Fruit fly (Drosophila melanogaster) whole organism, prepupa: ENCODE data around the gene CG31817.

Experiments
- CG10669 ChIP-seq: fragments of 200-800 bp; sonication (Bioruptor generic); optimal IDR thresholded peaks from 3 replicates; lab custom pipeline; 2018; ENCODE audit warnings: missing biosample characterization, mild to moderate bottlenecking, missing genetic modification characterization, moderate library complexity
- CG15336 ChIP-seq: fragments of 200-800 bp; sonication (Bioruptor generic); IDR thresholded peaks from 2 replicates; pipeline ENCODE4 v1.3.6; 2022; ENCODE audit warnings: missing biosample characterization, missing genetic modification characterization
- CG1621 ChIP-seq: fragments of 200-800 bp; sonication (Bioruptor generic); optimal IDR thresholded peaks from 3 replicates; lab custom pipeline; 2018; ENCODE audit warnings: missing biosample characterization, mild to moderate bottlenecking, missing genetic modification characterization
- CG16779 ChIP-seq: fragments of 200-800 bp; sonication (Bioruptor generic); optimal IDR thresholded peaks from 3 replicates; lab custom pipeline; 2017; ENCODE audit warnings: missing biosample characterization, mild to moderate bottlenecking, missing genetic modification characterization
- CG3032 ChIP-seq: fragments of 200-800 bp; optimal IDR thresholded peaks from 2 replicates; lab custom pipeline; 2019; ENCODE audit warnings: missing biosample characterization, mild to moderate bottlenecking, missing genetic modification characterization, moderate library complexity
- CG31627 ChIP-seq: fragments of 200-800 bp; sonication (Bioruptor generic); optimal IDR thresholded peaks from 3 replicates; lab custom pipeline; 2016; ENCODE audit warnings: missing biosample characterization, missing genetic modification characterization
- CG32006 ChIP-seq: fragments of 200-800 bp; sonication (Bioruptor generic); optimal IDR thresholded peaks from 3 replicates; lab custom pipeline; 2017; ENCODE audit warnings: missing biosample characterization, mild to moderate bottlenecking, missing genetic modification characterization
- CG34406 ChIP-seq: fragments of 200-800 bp; sonication (Bioruptor generic); optimal IDR thresholded peaks from 3 replicates; lab custom pipeline; 2016; ENCODE audit warnings: missing biosample characterization, missing genetic modification characterization
- CG3919 ChIP-seq: fragments of 200-800 bp; sonication (Bioruptor generic); optimal IDR thresholded peaks from 3 replicates; lab custom pipeline; 2016; ENCODE audit warnings: missing biosample characterization, missing genetic modification characterization
- CG6163 ChIP-seq: fragments of 200-800 bp; sonication (Bioruptor generic); IDR thresholded peaks from 3 replicates; pipeline ENCODE4 v1.3.6; 2022; ENCODE audit warnings: missing biosample characterization, missing genetic modification characterization
- CG6276 ChIP-seq: fragments of 200-800 bp; sonication (Bioruptor generic); optimal IDR thresholded peaks from 2 replicates; lab custom pipeline; 2017; ENCODE audit warnings: missing biosample characterization, mild to moderate bottlenecking, missing genetic modification characterization
- CG6808 ChIP-seq: fragments of 200-800 bp; sonication (Bioruptor generic); optimal IDR thresholded peaks from 3 replicates; lab custom pipeline; 2017; ENCODE audit warnings: missing biosample characterization, missing genetic modification characterization, mild to moderate bottlenecking, moderate library complexity, missing genetic modification reagents
- CG6854 ChIP-seq: fragments of 200-800 bp; sonication (Bioruptor generic); optimal IDR thresholded peaks from 2 replicates; lab custom pipeline; 2017; ENCODE audit warnings: missing biosample characterization, mild to moderate bottlenecking, missing genetic modification characterization
- CG7368 ChIP-seq: fragments of 200-800 bp; sonication (Bioruptor generic); optimal IDR thresholded peaks from 3 replicates; lab custom pipeline; 2016; ENCODE audit warnings: missing biosample characterization, missing genetic modification characterization
- CG8119 ChIP-seq: fragments of 200-800 bp; sonication (Bioruptor generic); IDR thresholded peaks from 3 replicates; pipeline ENCODE4 v1.3.6; 2022; ENCODE audit warnings: missing biosample characterization, missing genetic modification characterization
- CG8319 ChIP-seq: fragments of 200-800 bp; sonication (Bioruptor generic); optimal IDR thresholded peaks from 3 replicates; lab custom pipeline; 2016; ENCODE audit warnings: missing biosample characterization, missing genetic modification characterization
- CG8632 ChIP-seq: fragments of 200-800 bp; sonication (Bioruptor generic); optimal IDR thresholded peaks from 3 replicates; lab custom pipeline; 2016; ENCODE audit warnings: missing biosample characterization, missing genetic modification characterization
- Ets21C ChIP-seq: fragments of 200-800 bp; sonication (Bioruptor generic); optimal IDR thresholded peaks from 3 replicates; lab custom pipeline; 2016; ENCODE audit warnings: missing biosample characterization, missing genetic modification characterization
- Gug ChIP-seq: fragments of 200-800 bp; sonication (Bioruptor generic); IDR thresholded peaks from 2 replicates; pipeline ENCODE4 v1.3.6; 2022; ENCODE audit warnings: missing biosample characterization, missing genetic modification characterization
- Hr39 ChIP-seq: fragments of 200-800 bp; sonication (Bioruptor generic); optimal IDR thresholded peaks from 2 replicates; lab custom pipeline; 2016; ENCODE audit warnings: missing biosample characterization, missing genetic modification characterization
- Hr4 ChIP-seq: fragments of 200-800 bp; sonication (Bioruptor generic); optimal IDR thresholded peaks from 3 replicates; lab custom pipeline; 2016; ENCODE audit warnings: missing biosample characterization, missing genetic modification characterization
- Lpt ChIP-seq: fragments of 200-800 bp; sonication (Bioruptor generic); optimal IDR thresholded peaks from 3 replicates; lab custom pipeline; 2016; ENCODE audit warnings: missing biosample characterization, missing genetic modification characterization
- Met ChIP-seq: fragments of 200-800 bp; sonication (Bioruptor generic); optimal IDR thresholded peaks from 3 replicates; lab custom pipeline; 2016; ENCODE audit warnings: missing biosample characterization, missing genetic modification characterization
- OdsH ChIP-seq: fragments of 200-800 bp; sonication (Bioruptor generic); optimal IDR thresholded peaks from 3 replicates; lab custom pipeline; 2016; ENCODE audit warnings: missing biosample characterization, missing genetic modification characterization
- Smox ChIP-seq: fragments of 200-800 bp; sonication (Bioruptor generic); optimal IDR thresholded peaks from 3 replicates; lab custom pipeline; 2016; ENCODE audit warnings: missing biosample characterization, missing genetic modification characterization
- Sox102F ChIP-seq: fragments of 200-800 bp; sonication (Bioruptor generic); optimal IDR thresholded peaks from 2 replicates; lab custom pipeline; 2016; ENCODE audit warnings: missing biosample characterization, mild to moderate bottlenecking, missing genetic modification characterization
- achi ChIP-seq: fragments of 200-800 bp; sonication (Bioruptor generic); optimal IDR thresholded peaks from 3 replicates; lab custom pipeline; 2016; ENCODE audit warnings: missing biosample characterization, missing genetic modification characterization
- dac ChIP-seq: fragments of 200-800 bp; sonication (Bioruptor generic); optimal IDR thresholded peaks from 2 replicates; lab custom pipeline; 2017; ENCODE audit warnings: missing biosample characterization, mild to moderate bottlenecking, missing genetic modification characterization
- esn ChIP-seq: fragments of 200-800 bp; sonication (Bioruptor generic); optimal IDR thresholded peaks from 2 replicates; lab custom pipeline; 2016; ENCODE audit warnings: missing biosample characterization, mild to moderate bottlenecking, missing genetic modification characterization, moderate library complexity
- fd59A ChIP-seq: fragments of 200-800 bp; sonication (Bioruptor generic); optimal IDR thresholded peaks from 2 replicates; lab custom pipeline; 2017; ENCODE audit warnings: missing biosample characterization, mild to moderate bottlenecking, missing genetic modification characterization, missing genetic modification reagents
- fd85E ChIP-seq: fragments of 200-800 bp; sonication (Bioruptor generic); optimal IDR thresholded peaks from 3 replicates; lab custom pipeline; 2016; ENCODE audit warnings: missing biosample characterization, missing genetic modification characterization
- fkh ChIP-seq: fragments of 200-800 bp; sonication (Bioruptor generic); optimal IDR thresholded peaks from 3 replicates; lab custom pipeline; 2017; ENCODE audit warnings: missing biosample characterization, mild to moderate bottlenecking, missing genetic modification characterization, moderate library complexity
- lz ChIP-seq: fragments of 200-800 bp; sonication (Bioruptor generic); optimal IDR thresholded peaks from 3 replicates; lab custom pipeline; 2016; ENCODE audit warnings: missing biosample characterization, missing genetic modification characterization
- net ChIP-seq: fragments of 200-800 bp; sonication (Bioruptor generic); optimal IDR thresholded peaks from 3 replicates; lab custom pipeline; 2016; ENCODE audit warnings: missing biosample characterization, missing genetic modification characterization
- pdm3 ChIP-seq: fragments of 200-800 bp; sonication (Bioruptor generic); optimal IDR thresholded peaks from 3 replicates; lab custom pipeline; 2016; ENCODE audit warnings: missing biosample characterization, missing genetic modification characterization
- salr ChIP-seq, 2 experiments: fragments of 200-800 bp; sonication (Bioruptor generic); optimal IDR thresholded peaks; 3 replicates each; lab custom pipeline; 2016 to 2018; ENCODE audit warnings: missing biosample characterization in 2 of 2, missing genetic modification characterization in 2 of 2, mild to moderate bottlenecking in 1 of 2
- spab ChIP-seq: fragments of 200-800 bp; sonication (Bioruptor generic); optimal IDR thresholded peaks from 2 replicates; lab custom pipeline; 2017; ENCODE audit warnings: missing biosample characterization, mild to moderate bottlenecking, missing genetic modification characterization, missing genetic modification reagents
- ss ChIP-seq, 2 experiments: fragments of 200-800 bp; sonication (Bioruptor generic); optimal IDR thresholded peaks; 2 replicates in 1 of 2; 3 replicates in 1 of 2; lab custom pipeline; 2017 to 2018; ENCODE audit warnings: mild to moderate bottlenecking in 2 of 2, missing biosample characterization in 2 of 2, missing genetic modification characterization in 2 of 2, moderate library complexity in 1 of 2
- svp ChIP-seq: fragments of 200-800 bp; sonication (Bioruptor generic); peaks from one replicate; lab custom pipeline; 2016; ENCODE audit warnings: missing biosample characterization, missing genetic modification characterization
- topi ChIP-seq: fragments of 200-800 bp; sonication (Bioruptor generic); optimal IDR thresholded peaks from 3 replicates; lab custom pipeline; 2016; ENCODE audit warnings: missing biosample characterization, missing genetic modification characterization
- vri ChIP-seq: fragments of 200-800 bp; sonication (Bioruptor generic); optimal IDR thresholded peaks from 3 replicates; lab custom pipeline; 2016; ENCODE audit warnings: missing biosample characterization, mild to moderate bottlenecking, missing genetic modification characterization

Gene CG31817

DNA sequence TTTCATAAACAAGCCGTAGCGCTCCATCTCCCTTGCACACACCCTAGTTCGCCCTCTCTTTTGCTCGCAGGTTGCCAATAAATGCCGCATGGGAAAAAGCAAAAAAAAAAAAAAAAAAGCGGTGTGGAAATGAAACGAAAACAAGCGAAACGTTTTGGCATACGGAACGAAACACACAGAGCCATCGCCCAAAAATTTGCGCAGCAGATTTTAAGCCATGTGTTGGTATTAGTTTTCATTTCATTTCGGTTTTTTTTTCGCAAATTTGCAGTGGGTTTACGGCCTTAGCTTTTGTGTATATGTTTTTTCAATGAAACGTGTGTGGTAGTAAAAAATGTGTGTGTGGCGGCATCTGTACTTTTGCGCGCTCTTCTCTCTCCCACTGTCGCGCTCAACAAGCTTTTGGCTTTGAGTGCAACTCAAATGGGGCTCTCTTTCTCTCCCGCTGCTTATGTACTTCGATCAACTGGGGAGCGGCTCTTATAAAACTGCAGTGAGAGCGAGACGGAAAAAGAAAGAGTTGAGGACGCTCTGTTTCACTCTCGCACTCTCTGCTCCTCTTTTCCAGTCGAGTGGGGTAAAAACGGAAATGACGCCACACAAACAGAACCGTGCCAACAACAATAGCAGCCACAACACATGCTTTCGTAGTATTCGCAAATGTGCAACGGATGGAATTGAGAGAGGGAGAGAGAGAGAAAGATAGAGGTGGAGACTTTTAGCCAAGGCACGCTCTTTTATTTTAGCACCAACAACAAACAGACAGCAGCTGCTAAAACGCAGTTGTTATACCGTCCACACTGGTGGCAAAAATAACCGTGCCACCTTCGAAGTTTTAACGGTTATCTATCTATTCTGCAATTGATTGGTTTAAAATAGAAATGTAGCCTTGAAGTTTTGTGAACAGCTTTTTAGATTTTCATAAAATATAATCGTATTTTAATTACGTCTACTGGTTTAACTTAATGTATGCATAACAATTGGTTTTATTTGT lies 53.1 kb downstream of the CG31817 start (continued):
- TF ChIP-seq CG8119 (GFP tag; lab: Robert Waterston, UW) (no peak), Hr39 (GFP tag; lab: Kevin White, UChicago) (peak; percentile 74), Sox102F (GFP tag; lab: Kevin White, UChicago) (peak; percentile 75), CG3919 (GFP tag; lab: Kevin White, UChicago) (peak; percentile 69), CG10669 (peak; percentile 29), lz (GFP tag; lab: Kevin White, UChicago) (peak; percentile 75), CG7368 (GFP tag; lab: Kevin White, UChicago) (peak; percentile 76), achi (GFP tag; lab: Kevin White, UChicago) (peak; percentile 66), topi (peak; percentile 67), fkh (GFP tag; lab: Kevin White, UChicago) (peak; percentile 31), CG32006 (GFP tag; lab: Kevin White, UChicago) (peak; percentile 64), esn (GFP tag; lab: Kevin White, UChicago) (peak; percentile 74), Hr4 (GFP tag; lab: Kevin White, UChicago) (peak; percentile 63), fd59A (GFP tag; lab: Kevin White, UChicago) (peak; percentile 11), CG1621 (tag; lab: Kevin White, UChicago) (peak; percentile 28), Gug (GFP tag; lab: Robert Waterston, UW) (no peak), dac (GFP tag; lab: Kevin White, UChicago) (no peak), vri (GFP tag; lab: Kevin White, UChicago) (peak; percentile 85), CG6808 (GFP tag; lab: Kevin White, UChicago) (peak; percentile 52), CG8632 (GFP tag; lab: Kevin White, UChicago) (peak; percentile 44), CG15336 (GFP tag; lab: Robert Waterston, UW) (no peak), CG3032 (tag; lab: Kevin White, UChicago) (peak; percentile 52), OdsH (GFP tag; lab: Kevin White, UChicago) (peak; percentile 76), net (GFP tag; lab: Kevin White, UChicago) (peak; percentile 47), CG6276 (GFP tag; lab: Kevin White, UChicago) (peak; percentile 58), ss (GFP tag; optimal IDR thresholded peaks at IDR 0.05; lab: Kevin White, UChicago) (peak in 1 of 2 experiments; percentile 69), CG31627 (GFP tag; lab: Kevin White, UChicago) (peak; percentile 68), pdm3 (GFP tag; lab: Kevin White, UChicago) (peak; percentile 71), salr (GFP tag; optimal IDR thresholded peaks at IDR 0.05; lab: Kevin White, UChicago) (peak; percentile 38 to 55), CG16779 (tag; lab: Kevin White, UChicago) (peak; percentile 68), Smox (GFP tag; lab: Kevin White, UChicago) (peak; percentile 75), Ets21C (GFP tag; lab: Kevin White, UChicago) (peak; percentile 49), svp (GFP tag; lab: Kevin White, UChicago) (peak; percentile 74)

DNA sequence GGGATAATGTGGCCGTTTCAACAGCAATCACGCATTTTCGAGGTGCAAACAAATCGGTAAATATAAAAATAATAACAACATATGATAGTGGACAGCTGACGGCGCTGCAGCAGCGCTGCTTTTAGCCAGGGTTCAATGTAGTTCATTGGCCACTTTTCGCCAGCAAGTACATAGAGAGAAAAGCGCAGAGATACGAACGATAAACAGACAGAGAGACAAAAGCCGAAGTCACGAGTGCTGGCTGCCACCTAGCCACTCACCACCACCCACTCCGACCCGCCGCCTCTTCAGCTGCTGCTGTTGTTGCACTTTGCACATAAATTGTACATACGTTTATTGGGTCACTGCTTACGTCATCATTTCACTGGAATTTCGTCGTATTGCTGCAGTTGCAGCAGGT lies 54.8 kb downstream of the CG31817 start:
- peak; percentile 30 for TF ChIP-seq Lpt
- no peak for TF ChIP-seq Met (GFP tag; lab: Kevin White, UChicago)
- TF ChIP-seq fd85E (GFP tag; lab: Kevin White, UChicago), result no peak
- peak; percentile 20; the same call in 2 of the 3 replicates for TF ChIP-seq CG6163 (GFP tag; lab: Robert Waterston, UW)
- no peak for TF ChIP-seq CG34406 (GFP tag; lab: Kevin White, UChicago)
- peak; percentile 3 for TF ChIP-seq fkh (GFP tag; lab: Kevin White, UChicago)
- no peak for TF ChIP-seq CG6854
- no peak for TF ChIP-seq CG8319
- TF ChIP-seq achi (GFP tag; lab: Kevin White, UChicago), result no peak
- no peak for TF ChIP-seq spab (GFP tag; lab: Kevin White, UChicago)
- TF ChIP-seq svp (GFP tag; lab: Kevin White, UChicago), result peak; percentile 48
